Worm (Caenorhabditis elegans) whole organism, L3 larva: ENCODE measurements around the gene C02F5.12.
A peak's percentile ranks its signal among the peaks of the same experiment; 100 is the strongest.

Experiments used
- R02D3.7 ChIP-seq: fragments of 150-350 bp; optimal IDR thresholded peaks from 2 replicates; lab custom pipeline; 2014; ENCODE audit warnings: missing biosample characterization, missing genetic modification characterization
- aly-2 ChIP-seq: fragments of 150-350 bp; optimal IDR thresholded peaks from 2 replicates; lab custom pipeline; 2014; ENCODE audit warnings: missing biosample characterization, missing genetic modification characterization
- ama-1 ChIP-seq: fragments of 150-350 bp; optimal IDR thresholded peaks from 2 replicates; lab custom pipeline; 2018
- ceh-16 ChIP-seq: sonication (generic microtip); optimal IDR thresholded peaks from 2 replicates; lab custom pipeline; 2017; ENCODE audit warnings: missing biosample characterization, missing genetic modification characterization
- ceh-28 ChIP-seq: fragments of 150-350 bp; optimal IDR thresholded peaks from 2 replicates; lab custom pipeline; 2014; ENCODE audit warnings: missing biosample characterization, missing genetic modification reagents, missing genetic modification characterization
- ceh-82 ChIP-seq: fragments of 150-350 bp; optimal IDR thresholded peaks from 2 replicates; lab custom pipeline; 2014; ENCODE audit warnings: missing biosample characterization, missing genetic modification characterization
- ceh-9 ChIP-seq: sonication (generic microtip); optimal IDR thresholded peaks from 2 replicates; lab custom pipeline; 2018; ENCODE audit warnings: missing biosample characterization, missing genetic modification characterization
- daf-12 ChIP-seq: fragments of 150-350 bp; optimal IDR thresholded peaks from 2 replicates; lab custom pipeline; 2014; ENCODE audit warnings: missing biosample characterization, missing genetic modification reagents, missing genetic modification characterization
- egl-27 ChIP-seq: sonication (generic microtip); optimal IDR thresholded peaks from 4 replicates; lab custom pipeline; 2017; ENCODE audit warnings: missing biosample characterization, missing genetic modification reagents, missing genetic modification characterization
- egl-5 ChIP-seq: fragments of 150-350 bp; optimal IDR thresholded peaks from 2 replicates; lab custom pipeline; 2017; ENCODE audit warnings: missing biosample characterization, missing genetic modification reagents, missing genetic modification characterization, inconsistent platforms
- elt-1 ChIP-seq: fragments of 150-350 bp; optimal IDR thresholded peaks from 2 replicates; lab custom pipeline; 2014; ENCODE audit warnings: missing biosample characterization, missing genetic modification characterization
- elt-2 ChIP-seq: sonication (generic microtip); optimal IDR thresholded peaks from 2 replicates; lab custom pipeline; 2016; ENCODE audit warnings: missing genetic modification reagents, mild to moderate bottlenecking, missing genetic modification characterization, missing compliant biosample characterization
- elt-3 ChIP-seq, 3 experiments: fragments of 150-350 bp in 1 of 3; sonication (generic microtip) in 2 of 3; optimal IDR thresholded peaks; 2 replicates in 2 of 3; 4 replicates in 1 of 3; lab custom pipeline; 2014 to 2017; ENCODE audit warnings: missing biosample characterization in 3 of 3, missing genetic modification characterization in 3 of 3
- eor-1 ChIP-seq, 2 experiments: fragments of 150-350 bp; optimal IDR thresholded peaks; 2 replicates each; lab custom pipeline; 2014 to 2018; ENCODE audit warnings: missing biosample characterization in 2 of 2, missing genetic modification characterization in 2 of 2
- fkh-10 ChIP-seq: sonication (generic microtip); optimal IDR thresholded peaks from 2 replicates; lab custom pipeline; 2017; ENCODE audit warnings: missing biosample characterization, missing genetic modification reagents, missing genetic modification characterization
- fkh-2 ChIP-seq: fragments of 150-350 bp; optimal IDR thresholded peaks from 2 replicates; lab custom pipeline; 2014; ENCODE audit warnings: missing biosample characterization, missing genetic modification reagents, missing genetic modification characterization
- hmg-11 ChIP-seq: sonication (generic microtip); optimal IDR thresholded peaks from 2 replicates; lab custom pipeline; 2016; ENCODE audit warnings: missing genetic modification characterization, missing compliant biosample characterization
- jun-1 ChIP-seq: fragments of 150-350 bp; optimal IDR thresholded peaks from 2 replicates; lab custom pipeline; 2014; ENCODE audit warnings: missing biosample characterization, missing genetic modification reagents, missing genetic modification characterization
- lin-15B ChIP-seq: fragments of 150-350 bp; optimal IDR thresholded peaks from 2 replicates; lab custom pipeline; 2014; ENCODE audit warnings: missing biosample characterization, missing genetic modification characterization
- lin-39 ChIP-seq: fragments of 150-350 bp; optimal IDR thresholded peaks from 2 replicates; lab custom pipeline; 2018; ENCODE audit warnings: missing biosample characterization, missing genetic modification reagents, missing genetic modification characterization
- lsy-12 ChIP-seq: sonication (generic microtip); optimal IDR thresholded peaks from 2 replicates; lab custom pipeline; 2016; ENCODE audit warnings: mild to moderate bottlenecking, missing genetic modification characterization, missing compliant biosample characterization
- mdl-1 ChIP-seq: fragments of 150-350 bp; optimal IDR thresholded peaks from 2 replicates; lab custom pipeline; 2014; ENCODE audit warnings: missing biosample characterization, missing genetic modification characterization
- mml-1 ChIP-seq: fragments of 150-350 bp; sonication (generic microtip); optimal IDR thresholded peaks from 3 replicates; lab custom pipeline; 2014; ENCODE audit warnings: missing biosample characterization, missing genetic modification characterization
- nfya-1 ChIP-seq: sonication (generic microtip); optimal IDR thresholded peaks from 2 replicates; lab custom pipeline; 2017; ENCODE audit warnings: missing genetic modification characterization, mild to moderate bottlenecking, missing compliant biosample characterization, antibody characterized with exemption, moderate library complexity; ENCODE audit not compliant: insufficient read depth
- nhr-11 ChIP-seq: fragments of 150-350 bp; optimal IDR thresholded peaks from 2 replicates; lab custom pipeline; 2014; ENCODE audit warnings: missing biosample characterization, missing genetic modification characterization
- nhr-12 ChIP-seq: fragments of 150-350 bp; optimal IDR thresholded peaks from 2 replicates; lab custom pipeline; 2014; ENCODE audit warnings: missing biosample characterization, missing genetic modification characterization
- nhr-23 ChIP-seq: fragments of 150-350 bp; optimal IDR thresholded peaks from 2 replicates; lab custom pipeline; 2014; ENCODE audit warnings: missing biosample characterization, missing genetic modification reagents, missing genetic modification characterization
- nhr-237 ChIP-seq: fragments of 150-350 bp; optimal IDR thresholded peaks from 2 replicates; lab custom pipeline; 2014; ENCODE audit warnings: missing biosample characterization, missing genetic modification characterization
- nhr-25 ChIP-seq: sonication (generic microtip); optimal IDR thresholded peaks from 2 replicates; lab custom pipeline; 2017; ENCODE audit warnings: missing biosample characterization, missing genetic modification characterization
- nhr-43 ChIP-seq: sonication (generic microtip); optimal IDR thresholded peaks from 2 replicates; lab custom pipeline; 2016; ENCODE audit warnings: mild to moderate bottlenecking, missing genetic modification characterization, missing compliant biosample characterization; ENCODE audit not compliant: poor library complexity, severe bottlenecking
- nhr-67 ChIP-seq: fragments of 150-350 bp; optimal IDR thresholded peaks from 2 replicates; lab custom pipeline; 2014; ENCODE audit warnings: missing biosample characterization, missing genetic modification characterization
- nhr-76 ChIP-seq: fragments of 150-350 bp; sonication (generic microtip); optimal IDR thresholded peaks from 5 replicates; lab custom pipeline; 2014; ENCODE audit warnings: missing biosample characterization, missing genetic modification characterization
- pha-4 ChIP-seq: fragments of 150-350 bp; optimal IDR thresholded peaks from 2 replicates; lab custom pipeline; 2014; ENCODE audit warnings: missing biosample characterization, missing genetic modification reagents, missing genetic modification characterization
- pqm-1 ChIP-seq: fragments of 150-350 bp; optimal IDR thresholded peaks from 2 replicates; lab custom pipeline; 2017; ENCODE audit warnings: missing biosample characterization, missing genetic modification characterization, inconsistent platforms
- snpc-4 ChIP-seq: fragments of 150-350 bp; optimal IDR thresholded peaks from 2 replicates; lab custom pipeline; 2014; ENCODE audit warnings: missing biosample characterization, missing genetic modification characterization
- tbx-2 ChIP-seq: sonication (generic microtip); optimal IDR thresholded peaks from 2 replicates; lab custom pipeline; 2016; ENCODE audit warnings: mild to moderate bottlenecking, missing genetic modification characterization, missing compliant biosample characterization
- unc-39 ChIP-seq: sonication (generic microtip); optimal IDR thresholded peaks from 4 replicates; lab custom pipeline; 2017; ENCODE audit warnings: missing biosample characterization, missing genetic modification characterization
- unc-62 ChIP-seq: fragments of 150-350 bp; sonication (generic microtip); optimal IDR thresholded peaks from 4 replicates; lab custom pipeline; 2014; ENCODE audit warnings: missing biosample characterization, missing genetic modification reagents, missing genetic modification characterization
- ztf-11 ChIP-seq: fragments of 150-350 bp; optimal IDR thresholded peaks from 2 replicates; lab custom pipeline; 2014; ENCODE audit warnings: missing biosample characterization, missing genetic modification characterization
- ztf-4 ChIP-seq: fragments of 150-350 bp; optimal IDR thresholded peaks from 2 replicates; lab custom pipeline; 2014; ENCODE audit warnings: missing biosample characterization, missing genetic modification characterization

C02F5.12 gene

DNA sequence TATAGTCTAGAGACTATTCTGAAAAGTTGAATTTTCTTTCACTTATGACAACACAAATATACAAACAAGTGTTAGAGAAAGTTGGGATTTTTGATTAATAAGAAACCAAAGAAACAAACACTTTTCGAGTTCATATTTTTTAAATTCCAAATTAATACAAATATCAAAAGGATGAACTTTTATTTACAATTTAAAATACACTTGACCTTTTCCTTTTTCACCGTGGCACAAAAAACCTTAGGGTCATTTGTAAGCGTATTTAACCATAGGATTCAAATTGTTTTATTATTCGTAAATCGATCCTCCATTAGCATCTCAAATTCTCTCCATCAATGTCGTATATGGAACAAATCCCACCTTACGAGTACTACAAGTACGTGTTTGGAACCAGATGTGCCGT, 6.9 kb downstream of the C02F5.12 start, which contains the start of gene C02F5.5:
TSS of gene C02F5.5 (plus strand) at position 301 of the 400 bp plus-strand sequence.
- TF ChIP-seq elt-3 (tag; optimal IDR thresholded peaks at IDR 0.05; lab: Kevin White, UChicago), result no peak
- TF ChIP-seq nhr-25 (tag; lab: Kevin White, UChicago), result no peak

DNA sequence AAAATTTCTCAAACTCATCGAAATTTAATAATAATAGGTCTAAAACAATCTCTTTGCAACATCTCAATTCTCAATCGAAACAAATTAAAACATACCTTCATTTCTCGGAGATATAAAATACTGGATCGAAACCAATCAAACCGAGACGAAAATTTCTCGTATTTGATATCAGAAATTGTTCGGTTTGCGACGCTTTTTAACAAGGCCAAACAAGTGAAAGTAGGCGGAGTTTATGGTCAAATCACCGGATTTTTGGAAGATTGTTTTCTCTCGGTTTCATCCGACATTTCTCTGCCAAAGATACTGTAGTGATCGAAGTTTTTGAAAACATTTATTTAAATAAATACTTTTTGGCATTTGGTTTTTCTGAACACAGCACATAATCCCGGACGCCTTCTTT, 7.5 kb downstream of the C02F5.12 start, which contains the start of gene C02F5.14:
TSS of gene C02F5.14 (minus strand) at position 157 of the 400 bp plus-strand sequence.
- TF ChIP-seq nhr-237 (tag; lab: Kevin White, UChicago) (no peak), nhr-23 (tag; lab: Kevin White, UChicago) (peak; percentile 4)
- TF ChIP-seq, all 47 proteins: peak for 1

DNA sequence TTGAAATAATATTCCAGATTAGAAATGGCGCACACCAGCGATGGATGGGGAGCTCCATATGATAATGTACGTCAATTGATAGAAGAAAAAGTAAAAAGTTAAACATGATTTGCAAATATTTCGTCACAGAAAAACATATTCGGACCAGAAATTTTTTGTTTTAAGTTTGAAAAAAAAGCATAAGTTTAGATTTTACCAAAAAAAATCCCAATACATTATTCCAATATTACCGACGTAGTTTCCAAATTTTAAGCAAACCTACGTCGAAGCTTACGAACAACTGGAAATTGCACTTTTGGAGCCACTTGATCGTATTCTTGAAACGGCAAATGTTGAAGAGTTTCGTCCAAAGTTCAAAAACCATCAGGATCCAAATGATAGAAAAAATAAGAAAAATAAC, 10.2 kb downstream of the C02F5.12 start, which contains the start of gene henn-1:
TSS of gene henn-1 (plus strand) at position 18 of the 400 bp plus-strand sequence.
- TF ChIP-seq unc-39, result no peak
- no peak for TF ChIP-seq lsy-12
- no peak for TF ChIP-seq nfya-1 (tag; lab: Kevin White, UChicago)
- TF ChIP-seq nhr-23 (tag; lab: Kevin White, UChicago), result peak; percentile 29
- peak; percentile 28 for TF ChIP-seq pha-4 (tag; lab: Kevin White, UChicago)

DNA sequence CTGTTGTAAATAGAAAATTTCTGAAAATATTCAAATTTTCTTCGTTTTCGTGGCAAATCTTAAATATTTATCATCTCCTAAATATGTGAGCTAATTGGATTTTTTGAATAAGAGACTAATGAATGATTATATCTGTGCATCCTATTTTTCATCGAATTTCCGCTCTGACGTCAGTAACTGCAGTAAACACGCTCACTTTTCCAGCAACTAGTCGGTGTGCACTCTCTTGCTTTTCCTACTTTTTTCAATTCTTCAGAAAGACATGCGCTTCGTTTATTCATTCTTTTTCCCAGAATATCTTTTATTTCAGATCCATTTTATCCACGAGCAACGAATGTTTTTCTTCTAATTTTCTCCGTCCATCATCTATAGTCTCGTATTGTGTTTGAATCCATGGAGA, 13.3 kb downstream of the C02F5.12 start:
- TF ChIP-seq nfya-1 (tag; lab: Kevin White, UChicago) (peak; percentile 12), fkh-2 (no peak), nhr-11 (tag; lab: Kevin White, UChicago) (peak; percentile 32)

DNA sequence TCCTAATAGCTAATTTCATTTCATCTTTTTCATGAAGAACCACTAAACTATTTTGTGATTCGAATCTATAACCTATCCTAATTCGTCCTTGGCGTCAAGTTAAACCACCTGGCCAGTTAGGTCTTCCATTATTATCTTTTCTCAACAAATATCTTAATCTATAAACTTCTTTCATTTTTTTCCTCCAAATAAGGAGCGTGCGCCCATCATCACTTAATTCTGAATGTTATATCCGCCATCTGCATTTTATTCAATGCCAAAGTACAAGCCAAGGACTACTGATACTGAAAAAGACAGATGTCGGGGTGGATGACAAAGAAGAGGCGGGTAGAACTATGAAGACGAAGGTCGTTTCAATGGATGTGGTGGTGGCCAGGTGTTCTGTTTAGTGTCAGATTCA, 13.9 kb downstream of the C02F5.12 start:
- TF ChIP-seq egl-5 (peak; percentile 25), lsy-12 (no peak), ztf-11 (tag; lab: Kevin White, UChicago) (no peak), egl-27 (tag; lab: Kevin White, UChicago) (no peak), eor-1 (tag; optimal IDR thresholded peaks at IDR 0.05; lab: Kevin White, UChicago) (no peak), nhr-23 (tag; lab: Kevin White, UChicago) (peak; percentile 2), jun-1 (tag; lab: Kevin White, UChicago) (no peak), nhr-25 (tag; lab: Kevin White, UChicago) (peak; percentile 48), elt-2 (no peak), ceh-82 (tag; lab: Kevin White, UChicago) (no peak), pqm-1 (tag; lab: Kevin White, UChicago) (no peak)

DNA sequence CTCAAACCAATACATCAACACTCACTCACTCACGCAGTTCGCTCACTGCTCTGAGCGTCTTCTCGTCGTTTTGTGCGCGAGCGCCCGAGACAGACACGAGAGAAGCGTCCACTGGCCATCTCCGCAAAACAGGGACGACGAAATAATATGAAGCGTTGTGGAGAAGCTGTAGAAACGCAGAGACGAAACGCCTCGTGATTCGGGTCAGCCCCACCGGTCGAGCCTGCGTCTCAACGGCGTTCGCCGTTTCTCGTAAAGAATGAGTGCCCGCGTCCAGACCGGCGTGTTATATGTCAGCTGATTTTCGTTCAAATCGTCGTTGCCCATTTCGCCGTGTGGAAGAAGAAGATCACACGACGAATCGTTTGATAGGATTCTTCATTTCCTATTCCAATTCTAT, 15.3 kb downstream of the C02F5.12 start, which contains the start of gene fbxl-1:
TSS of gene fbxl-1 (plus strand) at position 320 of the 400 bp plus-strand sequence.
- peak; percentile 26 for TF ChIP-seq nhr-25 (tag; lab: Kevin White, UChicago)
- peak; percentile 74 for TF ChIP-seq lsy-12
- no peak for TF ChIP-seq ceh-82 (tag; lab: Kevin White, UChicago)
- peak; percentile 52 for TF ChIP-seq nhr-23 (tag; lab: Kevin White, UChicago)
- peak; percentile 84 for TF ChIP-seq egl-5
- TF ChIP-seq ceh-16 (tag; lab: Kevin White, UChicago), result no peak
- TF ChIP-seq jun-1 (tag; lab: Kevin White, UChicago), result peak; percentile 93
- peak; percentile 47 for TF ChIP-seq fkh-10 (GFP tag; lab: Kevin White, UChicago)
- TF ChIP-seq pqm-1 (tag; lab: Kevin White, UChicago), result peak; percentile 55
- TF ChIP-seq snpc-4 (tag; lab: Kevin White, UChicago), result peak; percentile 64
- TF ChIP-seq ceh-28, result peak; percentile 33
- TF ChIP-seq pha-4 (tag; lab: Kevin White, UChicago), result peak; percentile 87
- no peak for TF ChIP-seq ceh-9 (tag; lab: Kevin White, UChicago)
- peak; percentile 73 for TF ChIP-seq lin-15B
- peak; percentile 20 for TF ChIP-seq tbx-2 (tag; lab: Kevin White, UChicago)
- TF ChIP-seq egl-27 (tag; lab: Kevin White, UChicago), result no peak
- no peak for TF ChIP-seq nhr-76 (tag; lab: Kevin White, UChicago)
- no peak for TF ChIP-seq eor-1 (tag; optimal IDR thresholded peaks at IDR 0.05; lab: Kevin White, UChicago)
- TF ChIP-seq unc-62 (GFP tag; lab: Kevin White, UChicago), result peak; percentile 38
- peak; percentile 12 for TF ChIP-seq ztf-4 (tag; lab: Kevin White, UChicago)
- TF ChIP-seq R02D3.7 (tag; lab: Kevin White, UChicago), result peak; percentile 33
- TF ChIP-seq nhr-11 (tag; lab: Kevin White, UChicago), result no peak
- TF ChIP-seq nfya-1 (tag; lab: Kevin White, UChicago), result peak; percentile 92
- no peak for TF ChIP-seq nhr-12
- no peak for TF ChIP-seq aly-2 (tag; lab: Kevin White, UChicago)
- no peak for TF ChIP-seq daf-12 (tag; lab: Kevin White, UChicago)
- peak; percentile 59 for TF ChIP-seq mdl-1 (tag; lab: Kevin White, UChicago)
- TF ChIP-seq ama-1 (lab: Kevin White, UChicago), result no peak
- TF ChIP-seq nhr-43 (tag; lab: Kevin White, UChicago), result peak; percentile 63
- no peak for TF ChIP-seq nhr-67 (tag; lab: Kevin White, UChicago)
- no peak for TF ChIP-seq nhr-237 (tag; lab: Kevin White, UChicago)
- TF ChIP-seq lin-39 (tag; lab: Kevin White, UChicago), result peak; percentile 64
- peak; percentile 66 for TF ChIP-seq elt-2
- peak; percentile 94 for TF ChIP-seq hmg-11 (tag; lab: Kevin White, UChicago)
- TF ChIP-seq elt-1 (tag; lab: Kevin White, UChicago), result peak; percentile 36
- no peak for TF ChIP-seq mml-1
- TF ChIP-seq, all 47 proteins: peak for 22
